Fruit fly (Drosophila melanogaster) whole organism, embryonic: ENCODE measurements around the gene Atg12.

Source experiments
- ATbp ChIP-seq: fragments of 200-800 bp; sonication (Bioruptor generic); optimal IDR thresholded peaks from 2 replicates; lab custom pipeline; 2017; ENCODE audit warnings: missing biosample characterization, mild to moderate bottlenecking, missing genetic modification characterization, missing genetic modification reagents
- BEAF-32 ChIP-seq: fragments of 200-800 bp; sonication (Bioruptor generic); optimal IDR thresholded peaks from 3 replicates; lab custom pipeline; 2017; ENCODE audit warnings: missing biosample characterization, missing genetic modification characterization, mild to moderate bottlenecking, moderate library complexity, missing genetic modification reagents
- Bteb2 ChIP-seq: fragments of 200-800 bp; sonication (Bioruptor generic); optimal IDR thresholded peaks from 2 replicates; lab custom pipeline; 2016; ENCODE audit warnings: missing biosample characterization, missing genetic modification characterization
- CG11085 ChIP-seq: fragments of 200-800 bp; sonication (Bioruptor generic); IDR thresholded peaks from 2 replicates; pipeline ENCODE4 v1.3.6; 2022; ENCODE audit warnings: missing biosample characterization, missing genetic modification characterization
- CG11560 ChIP-seq: fragments of 200-800 bp; sonication (Bioruptor generic); IDR thresholded peaks from 3 replicates; pipeline ENCODE4 v1.3.6; 2022; ENCODE audit warnings: missing biosample characterization, missing genetic modification characterization
- CG16779 ChIP-seq: fragments of 200-800 bp; sonication (Bioruptor generic); IDR thresholded peaks from 2 replicates; pipeline ENCODE4 v1.3.6; 2022; ENCODE audit warnings: missing biosample characterization, missing genetic modification characterization
- CG17829 ChIP-seq: fragments of 200-800 bp; optimal IDR thresholded peaks from 2 replicates; lab custom pipeline; 2019; ENCODE audit warnings: missing biosample characterization, mild to moderate bottlenecking, missing genetic modification characterization, moderate library complexity
- CG1792 ChIP-seq: fragments of 200-800 bp; sonication (Bioruptor generic); optimal IDR thresholded peaks from 2 replicates; lab custom pipeline; 2016; ENCODE audit warnings: missing biosample characterization, missing genetic modification characterization
- CG2116 ChIP-seq: fragments of 200-800 bp; sonication (Bioruptor generic); optimal IDR thresholded peaks from 3 replicates; lab custom pipeline; 2018; ENCODE audit warnings: missing biosample characterization, mild to moderate bottlenecking, missing genetic modification characterization
- CG2199 ChIP-seq: fragments of 200-800 bp; sonication (Bioruptor generic); IDR thresholded peaks from 3 replicates; pipeline ENCODE4 v1.3.6; 2022; ENCODE audit warnings: missing biosample characterization, missing genetic modification characterization
- CG4707 ChIP-seq: fragments of 200-800 bp; sonication (Bioruptor generic); optimal IDR thresholded peaks from 2 replicates; lab custom pipeline; 2018; ENCODE audit warnings: missing biosample characterization, mild to moderate bottlenecking, missing genetic modification characterization, moderate library complexity
- CG6272 ChIP-seq: fragments of 200-800 bp; sonication (Bioruptor generic); IDR thresholded peaks from 2 replicates; pipeline ENCODE4 v1.3.6; 2022; ENCODE audit warnings: missing biosample characterization, missing genetic modification characterization
- CG7357 ChIP-seq: fragments of 200-800 bp; sonication (Bioruptor generic); IDR thresholded peaks from 3 replicates; pipeline ENCODE4 v1.3.6; 2022; ENCODE audit warnings: missing biosample characterization, missing genetic modification characterization
- CG8765 ChIP-seq: fragments of 200-800 bp; sonication (Bioruptor generic); IDR thresholded peaks from 2 replicates; pipeline ENCODE4 v1.3.6; 2022; ENCODE audit warnings: missing biosample characterization, missing genetic modification characterization
- CG9727 ChIP-seq: fragments of 200-800 bp; sonication (Bioruptor generic); optimal IDR thresholded peaks from 3 replicates; lab custom pipeline; 2017; ENCODE audit warnings: missing biosample characterization, mild to moderate bottlenecking, missing genetic modification characterization
- D19A ChIP-seq: fragments of 200-800 bp; optimal IDR thresholded peaks from 3 replicates; lab custom pipeline; 2019; ENCODE audit warnings: missing biosample characterization, mild to moderate bottlenecking, missing genetic modification characterization, moderate library complexity
- Dad ChIP-seq: fragments of 200-800 bp; sonication (Bioruptor generic); optimal IDR thresholded peaks from 3 replicates; lab custom pipeline; 2016; ENCODE audit warnings: missing biosample characterization, missing genetic modification characterization
- Fer3 ChIP-seq: fragments of 200-800 bp; sonication (Bioruptor generic); optimal IDR thresholded peaks from 2 replicates; lab custom pipeline; 2018; ENCODE audit warnings: missing biosample characterization, mild to moderate bottlenecking, missing genetic modification characterization, moderate library complexity
- Gug ChIP-seq: fragments of 200-800 bp; sonication (Bioruptor generic); IDR thresholded peaks from 4 replicates; pipeline ENCODE4 v1.3.6; 2022; ENCODE audit warnings: missing biosample characterization, missing genetic modification characterization
- H15 ChIP-seq: fragments of 200-800 bp; sonication (Bioruptor generic); IDR thresholded peaks from 3 replicates; pipeline ENCODE4 v1.3.6; 2022; ENCODE audit warnings: missing biosample characterization, missing genetic modification characterization
- HLH4C ChIP-seq: fragments of 200-800 bp; sonication (Bioruptor generic); IDR thresholded peaks from 3 replicates; pipeline ENCODE4 v1.3.6; 2022; ENCODE audit warnings: missing biosample characterization, missing genetic modification characterization; ENCODE audit not compliant: partially characterized antibody
- HLH54F ChIP-seq: fragments of 200-800 bp; sonication (Bioruptor generic); optimal IDR thresholded peaks from 3 replicates; lab custom pipeline; 2016; ENCODE audit warnings: missing biosample characterization, missing genetic modification characterization
- Hey ChIP-seq: fragments of 200-800 bp; sonication (Bioruptor generic); optimal IDR thresholded peaks from 3 replicates; lab custom pipeline; 2018; ENCODE audit warnings: missing biosample characterization, mild to moderate bottlenecking, missing genetic modification characterization
- Hmx ChIP-seq: fragments of 200-800 bp; sonication (Bioruptor generic); optimal IDR thresholded peaks from 2 replicates; lab custom pipeline; 2016; ENCODE audit warnings: missing biosample characterization, missing genetic modification characterization
- Kr ChIP-seq: fragments of 200-800 bp; sonication (Bioruptor generic); optimal IDR thresholded peaks from 2 replicates; lab custom pipeline; 2017; ENCODE audit warnings: missing biosample characterization, mild to moderate bottlenecking, missing genetic modification characterization
- NK7.1 ChIP-seq: fragments of 200-800 bp; sonication (Bioruptor generic); optimal IDR thresholded peaks from 3 replicates; lab custom pipeline; 2016; ENCODE audit warnings: missing biosample characterization, missing genetic modification characterization
- Nf-YA ChIP-seq: fragments of 200-800 bp; sonication (Bioruptor generic); IDR thresholded peaks from 2 replicates; pipeline ENCODE4 v1.3.6; 2022; ENCODE audit warnings: missing biosample characterization, missing genetic modification characterization
- NfI ChIP-seq: fragments of 200-800 bp; sonication (Bioruptor generic); optimal IDR thresholded peaks from 3 replicates; lab custom pipeline; 2018; ENCODE audit warnings: missing biosample characterization, mild to moderate bottlenecking, missing genetic modification characterization, moderate library complexity
- Oaz ChIP-seq: fragments of 200-800 bp; sonication (Bioruptor generic); IDR thresholded peaks from 2 replicates; pipeline ENCODE4 v1.3.6; 2022; ENCODE audit warnings: missing biosample characterization, missing genetic modification characterization
- Pdp1 ChIP-seq, 2 experiments: fragments of 200-800 bp; sonication (Bioruptor generic); optimal IDR thresholded peaks; 3 replicates each; lab custom pipeline; 2016; ENCODE audit warnings: missing biosample characterization in 2 of 2, missing genetic modification characterization in 2 of 2, mild to moderate bottlenecking in 1 of 2, moderate library complexity in 1 of 2
- Sin3A ChIP-seq: fragments of >200 bp; optimal IDR thresholded peaks from 2 replicates; lab custom pipeline; 2018
- Stat92E ChIP-seq, 3 experiments: fragments of >200 bp in 2 of 3; fragments of 200-800 bp in 1 of 3; sonication (Bioruptor generic) in 1 of 3; optimal IDR thresholded peaks; 2 replicates each; lab custom pipeline; 2017 to 2019; ENCODE audit warnings: missing biosample characterization in 3 of 3, missing genetic modification characterization in 3 of 3, mild to moderate bottlenecking in 1 of 3, moderate library complexity in 1 of 3
- abd-A ChIP-seq: fragments of 200-800 bp; sonication (Bioruptor generic); optimal IDR thresholded peaks from 3 replicates; lab custom pipeline; 2019; ENCODE audit warnings: missing biosample characterization, mild to moderate bottlenecking, missing genetic modification characterization, moderate library complexity
- chif ChIP-seq, 2 experiments: fragments of 200-800 bp; sonication (Bioruptor generic); optimal IDR thresholded peaks; 3 replicates each; lab custom pipeline; 2016; ENCODE audit warnings: missing biosample characterization in 2 of 2, missing genetic modification characterization in 2 of 2
- chn ChIP-seq: fragments of 200-800 bp; sonication (Bioruptor generic); optimal IDR thresholded peaks from 2 replicates; lab custom pipeline; 2016; ENCODE audit warnings: missing biosample characterization, missing genetic modification characterization
- ci ChIP-seq: fragments of 200-800 bp; sonication (Bioruptor generic); IDR thresholded peaks from 3 replicates; pipeline ENCODE4 v1.3.6; 2022; ENCODE audit warnings: missing biosample characterization, missing genetic modification characterization
- corto ChIP-seq: fragments of 200-800 bp; sonication (Bioruptor generic); optimal IDR thresholded peaks from 2 replicates; lab custom pipeline; 2016; ENCODE audit warnings: missing biosample characterization, mild to moderate bottlenecking, missing genetic modification characterization, moderate library complexity
- danr ChIP-seq: fragments of 200-800 bp; sonication (Bioruptor generic); IDR thresholded peaks from 2 replicates; pipeline ENCODE4 v1.3.6; 2022; ENCODE audit warnings: missing biosample characterization, missing genetic modification characterization
- fru ChIP-seq: fragments of >200 bp; optimal IDR thresholded peaks from 2 replicates; lab custom pipeline; 2017
- hb ChIP-seq: fragments of 200-800 bp; sonication (Bioruptor generic); IDR thresholded peaks from 3 replicates; pipeline ENCODE4 v1.3.6; 2022; ENCODE audit warnings: missing biosample characterization, missing genetic modification characterization; ENCODE audit not compliant: partially characterized antibody
- her ChIP-seq: fragments of 200-800 bp; sonication (Bioruptor generic); optimal IDR thresholded peaks from 2 replicates; lab custom pipeline; 2016; ENCODE audit warnings: missing biosample characterization, missing genetic modification characterization
- hkb ChIP-seq, 2 experiments: fragments of 200-800 bp in 1 of 2; fragments of >200 bp in 1 of 2; sonication (Bioruptor generic) in 1 of 2; IDR thresholded peaks in 1 of 2; optimal IDR thresholded peaks in 1 of 2; 2 replicates each; pipeline versions ENCODE4 v1.3.6 to Lab custom; 2017 to 2022; ENCODE audit warnings: missing biosample characterization in 1 of 2, missing genetic modification characterization in 1 of 2
- lbe ChIP-seq: fragments of 200-800 bp; sonication (Bioruptor generic); optimal IDR thresholded peaks from 2 replicates; lab custom pipeline; 2016; ENCODE audit warnings: missing biosample characterization, mild to moderate bottlenecking, missing genetic modification characterization
- lmd ChIP-seq: fragments of 200-800 bp; sonication (Bioruptor generic); IDR thresholded peaks from 2 replicates; pipeline ENCODE4 v1.3.6; 2022; ENCODE audit warnings: missing biosample characterization, missing genetic modification characterization
- mld ChIP-seq: fragments of 200-800 bp; sonication (Bioruptor generic); IDR thresholded peaks from 3 replicates; pipeline ENCODE4 v1.3.6; 2022; ENCODE audit warnings: missing biosample characterization, missing genetic modification characterization; ENCODE audit not compliant: partially characterized antibody
- org-1 ChIP-seq: fragments of 200-800 bp; sonication (Bioruptor generic); optimal IDR thresholded peaks from 2 replicates; lab custom pipeline; 2017; ENCODE audit warnings: missing biosample characterization, missing genetic modification characterization
- ro ChIP-seq: fragments of 200-800 bp; sonication (Bioruptor generic); IDR thresholded peaks from 2 replicates; pipeline ENCODE4 v1.3.6; 2022; ENCODE audit warnings: missing biosample characterization, missing genetic modification characterization
- slp2 ChIP-seq: fragments of 200-800 bp; sonication (Bioruptor generic); optimal IDR thresholded peaks from 2 replicates; lab custom pipeline; 2016; ENCODE audit warnings: missing biosample characterization, missing genetic modification characterization
- sr ChIP-seq: fragments of 200-800 bp; sonication (Bioruptor generic); IDR thresholded peaks from 3 replicates; pipeline ENCODE4 v1.3.6; 2022; ENCODE audit warnings: missing biosample characterization, missing genetic modification characterization
- tin ChIP-seq: fragments of 200-800 bp; sonication (Bioruptor generic); optimal IDR thresholded peaks from 3 replicates; lab custom pipeline; 2016; ENCODE audit warnings: missing biosample characterization, missing genetic modification characterization
- tio ChIP-seq: fragments of 200-800 bp; sonication (Bioruptor generic); optimal IDR thresholded peaks from 2 replicates; lab custom pipeline; 2017; ENCODE audit warnings: missing biosample characterization, missing genetic modification characterization, inconsistent platforms
- wek ChIP-seq: fragments of 200-800 bp; sonication (Bioruptor generic); optimal IDR thresholded peaks from 3 replicates; lab custom pipeline; 2018; ENCODE audit warnings: missing biosample characterization, mild to moderate bottlenecking, missing genetic modification characterization, moderate library complexity

Atg12 gene

dm6 chr3L:12118156-12118555 lies 18.6 kb upstream of the Atg12 start, which contains the start of gene ssp (continued):
- TF ChIP-seq tin (GFP tag; lab: Kevin White, UChicago): no peak
- TF ChIP-seq NK7.1 (GFP tag; lab: Kevin White, UChicago): no peak
- TF ChIP-seq hb: peak; percentile 60; the same call in 1 of the 3 replicates
- TF ChIP-seq D19A (tag; lab: Kevin White, UChicago): no peak
- TF ChIP-seq BEAF-32 (GFP tag; lab: Kevin White, UChicago): peak; percentile 77
- TF ChIP-seq sr (GFP tag; lab: Robert Waterston, UW): no peak
- TF ChIP-seq Fer3: no peak
- TF ChIP-seq ci: no peak
- no peak for TF ChIP-seq slp2 (GFP tag; lab: Kevin White, UChicago)
- TF ChIP-seq CG17829 (tag; lab: Kevin White, UChicago): peak; percentile 14
- no peak for TF ChIP-seq Kr (GFP tag; lab: Kevin White, UChicago)
- TF ChIP-seq ATbp (GFP tag; lab: Kevin White, UChicago): no peak
- no peak for TF ChIP-seq CG4707
- no peak for TF ChIP-seq NfI (GFP tag; lab: Kevin White, UChicago)
- no peak for TF ChIP-seq CG2199
- no peak for TF ChIP-seq her
- TF ChIP-seq CG8765: no peak
- no peak for TF ChIP-seq CG11085 (GFP tag; lab: Robert Waterston, UW)
- no peak for TF ChIP-seq H15 (GFP tag; lab: Robert Waterston, UW)
- no peak for TF ChIP-seq Bteb2 (GFP tag; lab: Kevin White, UChicago)
- TF ChIP-seq danr: no peak
- TF ChIP-seq Nf-YA: no peak
- no peak for TF ChIP-seq HLH54F
- TF ChIP-seq HLH4C (GFP tag; lab: Robert Waterston, UW): peak; percentile 78
- TF ChIP-seq CG2116: peak; percentile 27
- no peak for TF ChIP-seq CG16779 (GFP tag; lab: Robert Waterston, UW)
- TF ChIP-seq Sin3A (lab: Kevin White, UChicago): no peak
- no peak for TF ChIP-seq Gug (GFP tag; lab: Robert Waterston, UW)
- no peak for TF ChIP-seq corto
- TF ChIP-seq lmd (GFP tag; lab: Robert Waterston, UW): no peak
- no peak for TF ChIP-seq lbe (GFP tag; lab: Kevin White, UChicago)
- no peak for TF ChIP-seq fru (lab: Kevin White, UChicago)
- no peak for TF ChIP-seq abd-A
- TF ChIP-seq ro (GFP tag; lab: Robert Waterston, UW): no peak
- no peak for TF ChIP-seq Hey (tag; lab: Kevin White, UChicago)
- TF ChIP-seq Oaz: no peak
- no peak for TF ChIP-seq Stat92E (GFP tag; optimal IDR thresholded peaks at IDR 0.05; lab: Kevin White, UChicago)
- TF ChIP-seq CG6272 (GFP tag; lab: Robert Waterston, UW): no peak
- no peak for TF ChIP-seq CG1792 (GFP tag; lab: Kevin White, UChicago)
- no peak for TF ChIP-seq Dad (GFP tag; lab: Kevin White, UChicago)
- no peak for TF ChIP-seq hkb (optimal IDR thresholded peaks at IDR 0.05; lab: Kevin White, UChicago)
- TF ChIP-seq hkb (GFP tag; IDR thresholded peaks at IDR 0.05; lab: Robert Waterston, UW): no peak
- peak; percentile 66; the same call in 1 of the 3 replicates for TF ChIP-seq mld (GFP tag; lab: Robert Waterston, UW)
- no peak for TF ChIP-seq CG7357
- TF ChIP-seq chn (GFP tag; lab: Kevin White, UChicago): no peak
- no peak for TF ChIP-seq tio (GFP tag; lab: Kevin White, UChicago)
- TF ChIP-seq Pdp1 (GFP tag; optimal IDR thresholded peaks at IDR 0.05; lab: Kevin White, UChicago): peak in 1 of 2 experiments; percentile 47
- TF ChIP-seq chif (GFP tag; optimal IDR thresholded peaks at IDR 0.05; lab: Kevin White, UChicago): no peak
- TF ChIP-seq Hmx (GFP tag; lab: Kevin White, UChicago): no peak
- no peak for TF ChIP-seq wek (GFP tag; lab: Kevin White, UChicago)
- no peak for TF ChIP-seq CG11560 (tag; lab: Robert Waterston, UW)
- TF ChIP-seq CG9727: no peak
- no peak for TF ChIP-seq org-1
